Worm (Caenorhabditis elegans): Measurements from ENCODE around the gene fbxb-75.

ce11 chrIV:4407055-4407461 lies 33.9 kb downstream of the fbxb-75 start:
- no peak for TF ChIP-seq lin-11 (tag; optimal IDR thresholded peaks at IDR 0.05)
- no peak for TF ChIP-seq lin-13 (GFP tag; optimal IDR thresholded peaks at IDR 0.05)
- no peak for TF ChIP-seq aly-2 (tag; optimal IDR thresholded peaks at IDR 0.05)
- no peak for TF ChIP-seq alr-1 (tag; optimal IDR thresholded peaks at IDR 0.05)
- TF ChIP-seq nhr-129 (tag; optimal IDR thresholded peaks at IDR 0.05), result peak; percentile 56
- no peak for TF ChIP-seq egl-27 (tag; optimal IDR thresholded peaks at IDR 0.05)
- no peak for TF ChIP-seq nhr-77 (tag; optimal IDR thresholded peaks at IDR 0.05)
- no peak for TF ChIP-seq nhr-237 (tag; optimal IDR thresholded peaks at IDR 0.05)

Data from whole organism, L2 larva.